Fruit fly (Drosophila melanogaster) whole organism, pupa: Measurements from ENCODE around the gene Sec3.

Experiments used
- CG17806 ChIP-seq: fragments of 200-800 bp; sonication (Bioruptor generic); optimal IDR thresholded peaks from 2 replicates; lab custom pipeline; 2018; ENCODE audit warnings: missing biosample characterization, mild to moderate bottlenecking, missing genetic modification characterization, moderate library complexity
- CG32121 ChIP-seq: fragments of 200-800 bp; sonication (Bioruptor generic); IDR thresholded peaks from 2 replicates; pipeline ENCODE4 v1.3.6; 2022; ENCODE audit warnings: missing biosample characterization, missing genetic modification characterization
- D1 ChIP-seq: fragments of 200-800 bp; sonication (Bioruptor generic); optimal IDR thresholded peaks from 2 replicates; lab custom pipeline; 2018; ENCODE audit warnings: missing biosample characterization, mild to moderate bottlenecking, missing genetic modification characterization, moderate library complexity
- EcR ChIP-seq: fragments of 200-800 bp; sonication (Bioruptor generic); optimal IDR thresholded peaks from 3 replicates; lab custom pipeline; 2019; ENCODE audit warnings: missing biosample characterization, missing genetic modification characterization, mild to moderate bottlenecking, moderate library complexity, missing genetic modification reagents
- Pif1A ChIP-seq: fragments of 200-800 bp; sonication (Bioruptor generic); optimal IDR thresholded peaks from 3 replicates; lab custom pipeline; 2016; ENCODE audit warnings: missing biosample characterization, missing genetic modification characterization
- rn ChIP-seq: fragments of 200-800 bp; sonication (Bioruptor generic); IDR thresholded peaks from 2 replicates; pipeline ENCODE4 v1.3.6; 2022; ENCODE audit warnings: missing biosample characterization, missing genetic modification characterization

- TF ChIP-seq CG17806 (tag; lab: Kevin White, UChicago) (no peak), rn (GFP tag; lab: Robert Waterston, UW) (no peak), D1 (tag; lab: Kevin White, UChicago) (no peak), CG32121 (GFP tag; lab: Robert Waterston, UW) (no peak), Pif1A (GFP tag; lab: Kevin White, UChicago) (no peak), EcR (no peak)
Measured at dm6 chr3L:17393098-17393497, 31.9 kb downstream of the Sec3 start.
